Fruit fly (Drosophila melanogaster): ENCODE measurements around the gene trol.

trol gene

DNA sequence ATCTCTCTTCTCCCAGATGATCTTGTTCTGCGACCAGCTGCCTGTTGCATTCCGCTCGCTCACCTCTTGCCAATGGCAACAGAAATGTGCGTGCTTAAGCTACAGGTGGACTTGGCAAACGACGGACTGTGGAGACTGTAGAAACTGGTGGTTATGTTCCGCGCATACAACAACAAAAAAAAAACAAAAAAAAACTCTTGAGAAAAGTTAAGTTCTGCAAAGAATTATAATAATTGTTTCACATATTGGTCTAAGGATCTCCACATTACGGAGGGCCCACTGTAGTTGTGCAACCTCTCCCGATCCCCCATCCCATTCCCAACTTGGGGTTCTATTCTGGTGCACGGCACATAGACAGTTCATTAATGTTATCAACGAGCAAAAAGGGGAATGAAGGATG is 76.7 kb downstream of the trol start (continued):
- peak; percentile 77 for TF ChIP-seq dysf (GFP tag; IDR thresholded peaks at IDR 0.05)
- TF ChIP-seq nau (GFP tag; optimal IDR thresholded peaks at IDR 0.05): peak; percentile 55
- TF ChIP-seq sd (tag; optimal IDR thresholded peaks at IDR 0.05): peak; percentile 18
- peak; percentile 13 for TF ChIP-seq CG14965 (GFP tag; optimal IDR thresholded peaks at IDR 0.05; ENCODE audit: borderline replicate concordance)
- TF ChIP-seq Mrtf (GFP tag; IDR thresholded peaks at IDR 0.05): peak; percentile 77
- peak; percentile 66 for TF ChIP-seq Asciz (GFP tag; optimal IDR thresholded peaks at IDR 0.05)
- no peak for TF ChIP-seq gsb (GFP tag; IDR thresholded peaks at IDR 0.05)
- no peak for TF ChIP-seq sna (GFP tag; IDR thresholded peaks at IDR 0.05; ENCODE audit: partially characterized antibody)
- peak; percentile 64; the same call in 1 of the 2 replicates for TF ChIP-seq ap (GFP tag; IDR thresholded peaks at IDR 0.05)
- peak; percentile 41; the same call in 1 of the 2 replicates for TF ChIP-seq ro (GFP tag; IDR thresholded peaks at IDR 0.05)
- TF ChIP-seq Optix (GFP tag; IDR thresholded peaks at IDR 0.05): peak; percentile 72; the same call in 2 of the 3 replicates
- TF ChIP-seq CG11093 (GFP tag; IDR thresholded peaks at IDR 0.05): peak; percentile 79; the same call in 2 of the 3 replicates
- peak; percentile 74 for TF ChIP-seq CG15601 (tag; optimal IDR thresholded peaks at IDR 0.05)
- no peak for TF ChIP-seq Tbp (GFP tag; optimal IDR thresholded peaks at IDR 0.05)
- peak; percentile 47 for TF ChIP-seq Ets97D (GFP tag; optimal IDR thresholded peaks at IDR 0.05)
- peak; percentile 58 for TF ChIP-seq CG14014 (GFP tag; IDR thresholded peaks at IDR 0.05)
- TF ChIP-seq CG14710 (tag; optimal IDR thresholded peaks at IDR 0.05): peak; percentile 83
- TF ChIP-seq ttk (GFP tag; IDR thresholded peaks at IDR 0.05): peak; percentile 68
- TF ChIP-seq CG4730 (GFP tag; IDR thresholded peaks at IDR 0.05): peak; percentile 68
- TF ChIP-seq luna (GFP tag; optimal IDR thresholded peaks at IDR 0.05): no peak
- peak; percentile 69; the same call in 1 of the 2 replicates for TF ChIP-seq E2f1 (GFP tag; IDR thresholded peaks at IDR 0.05)
- TF ChIP-seq ci (GFP tag; IDR thresholded peaks at IDR 0.05): peak; percentile 90
- peak; percentile 68 for TF ChIP-seq nerfin-1 (tag; optimal IDR thresholded peaks at IDR 0.05)
- TF ChIP-seq ac (GFP tag; optimal IDR thresholded peaks at IDR 0.05): peak; percentile 75
- peak; percentile 92 for TF ChIP-seq Med (GFP tag)
- peak; percentile 54 for TF ChIP-seq twi (tag; optimal IDR thresholded peaks at IDR 0.05)
- TF ChIP-seq CG2202 (tag; optimal IDR thresholded peaks at IDR 0.05): peak; percentile 65
- 0 out of 2 replicates have a peak, but pooled peaks have one; percentile 52 for TF ChIP-seq wor (GFP tag; IDR thresholded peaks at IDR 0.05)
- TF ChIP-seq klu (GFP tag; IDR thresholded peaks at IDR 0.05): no peak
- no peak for TF ChIP-seq crp (GFP tag; optimal IDR thresholded peaks at IDR 0.05)
- TF ChIP-seq CG4854 (GFP tag; optimal IDR thresholded peaks at IDR 0.05): peak; percentile 4
- no peak for TF ChIP-seq CG2129 (GFP tag; IDR thresholded peaks at IDR 0.05; ENCODE audit: partially characterized antibody)
- no peak for TF ChIP-seq CkIIα-i1 (GFP tag; IDR thresholded peaks at IDR 0.05)
- peak; percentile 71 for TF ChIP-seq CG8944 (GFP tag; optimal IDR thresholded peaks at IDR 0.05)
- TF ChIP-seq ERR (GFP tag; optimal IDR thresholded peaks at IDR 0.05): peak; percentile 18
- peak; percentile 59 for TF ChIP-seq CG7372 (GFP tag; IDR thresholded peaks at IDR 0.05)
- TF ChIP-seq unpg (GFP tag; optimal IDR thresholded peaks at IDR 0.05): peak; percentile 80
- peak; percentile 81 for TF ChIP-seq zen (tag; optimal IDR thresholded peaks at IDR 0.05)
- peak; percentile 61 for TF ChIP-seq CG18476 (GFP tag; optimal IDR thresholded peaks at IDR 0.05)
- peak; percentile 37 for TF ChIP-seq HLH54F (GFP tag; optimal IDR thresholded peaks at IDR 0.05)
- peak; percentile 39 for TF ChIP-seq tap (tag; optimal IDR thresholded peaks at IDR 0.05)
- no peak for TF ChIP-seq repo (GFP tag; optimal IDR thresholded peaks at IDR 0.05)
- peak; percentile 65; the same call in 1 of the 2 replicates for TF ChIP-seq CG10366 (GFP tag; IDR thresholded peaks at IDR 0.05)
- peak; percentile 65 for TF ChIP-seq MTF-1 (GFP tag; optimal IDR thresholded peaks at IDR 0.05; ENCODE audit: borderline replicate concordance)
- no peak for TF ChIP-seq hbn (GFP tag; IDR thresholded peaks at IDR 0.05; ENCODE audit: partially characterized antibody)
- TF ChIP-seq CG7987 (GFP tag; optimal IDR thresholded peaks at IDR 0.05): no peak
- TF ChIP-seq lmd (GFP tag; IDR thresholded peaks at IDR 0.05): peak; percentile 78
- TF ChIP-seq CG17385 (GFP tag; optimal IDR thresholded peaks at IDR 0.05): peak; percentile 63
- no peak for TF ChIP-seq h (optimal IDR thresholded peaks at IDR 0.05)
- TF ChIP-seq CG10462 (GFP tag; optimal IDR thresholded peaks at IDR 0.05): peak; percentile 28
- peak; percentile 61 for TF ChIP-seq tgo (GFP tag; IDR thresholded peaks at IDR 0.05)
